Worm (Caenorhabditis elegans) whole organism, young adult: ENCODE results near the gene srp-2.

Source experiments
- B0019.2 ChIP-seq: fragments of 200-800 bp; sonication (Bioruptor generic); conservative IDR thresholded peaks from 2 replicates; pipeline ENCODE4 v1.3.6; 2022; ENCODE audit warnings: missing genetic modification reagents, missing genetic modification characterization, missing compliant biosample characterization
- B0035.1 ChIP-seq: sonication (generic microtip); optimal IDR thresholded peaks from 2 replicates; lab custom pipeline; 2016; ENCODE audit warnings: missing genetic modification characterization, mild to moderate bottlenecking, missing compliant biosample characterization, missing genotype, missing genetic modification reagents
- F33H1.4 ChIP-seq: fragments of 200-800 bp; sonication (Bioruptor generic); IDR thresholded peaks from 2 replicates; pipeline ENCODE4 v1.3.6; 2022; ENCODE audit warnings: missing genetic modification reagents, missing genetic modification characterization, missing compliant biosample characterization
- F49E8.2 ChIP-seq: sonication (generic microtip); optimal IDR thresholded peaks from 3 replicates; lab custom pipeline; 2017; ENCODE audit warnings: missing genetic modification characterization, mild to moderate bottlenecking, missing compliant biosample characterization, antibody characterized with exemption, moderate library complexity; ENCODE audit not compliant: insufficient read depth
- F57C9.4 ChIP-seq: sonication (generic microtip); optimal IDR thresholded peaks from 2 replicates; lab custom pipeline; 2017; ENCODE audit warnings: mild to moderate bottlenecking, missing genetic modification characterization, missing compliant biosample characterization
- K12H6.12 ChIP-seq: fragments of 200-800 bp; sonication (Bioruptor generic); optimal IDR thresholded peaks from 2 replicates; lab custom pipeline; 2018; ENCODE audit warnings: mild to moderate bottlenecking, missing genetic modification characterization, missing compliant biosample characterization
- Y53G8AR.9 ChIP-seq: fragments of 200-800 bp; sonication (Bioruptor generic); conservative IDR thresholded peaks from 2 replicates; pipeline ENCODE4 v1.3.6; 2022; ENCODE audit warnings: missing genetic modification reagents, missing genetic modification characterization, missing compliant biosample characterization
- Y56A3A.18 ChIP-seq: fragments of 200-800 bp; sonication (Bioruptor generic); IDR thresholded peaks from 2 replicates; pipeline ENCODE4 v1.3.6; 2022; ENCODE audit warnings: missing genetic modification reagents, missing genetic modification characterization, missing compliant biosample characterization
- Y79H2A.3 ChIP-seq: fragments of 200-800 bp; sonication (Bioruptor generic); conservative IDR thresholded peaks from 2 replicates; pipeline ENCODE4 v1.3.6; 2022; ENCODE audit warnings: missing genetic modification reagents, missing genetic modification characterization, missing compliant biosample characterization
- Y95B8A.8 ChIP-seq: fragments of 200-800 bp; sonication (Bioruptor generic); IDR thresholded peaks from 2 replicates; pipeline ENCODE4 v1.3.6; 2022; ENCODE audit warnings: missing genetic modification reagents, missing genetic modification characterization, missing compliant biosample characterization
- ZK185.1 ChIP-seq: sonication (generic microtip); optimal IDR thresholded peaks from 2 replicates; lab custom pipeline; 2016; ENCODE audit warnings: mild to moderate bottlenecking, missing genetic modification characterization, missing compliant biosample characterization; ENCODE audit not compliant: poor library complexity, severe bottlenecking
- aptf-2 ChIP-seq: fragments of 200-800 bp; sonication (Bioruptor generic); conservative IDR thresholded peaks from 2 replicates; pipeline ENCODE4 v1.3.6; 2022; ENCODE audit warnings: missing genetic modification reagents, missing genetic modification characterization, missing compliant biosample characterization
- aptf-3 ChIP-seq: fragments of 200-800 bp; sonication (Bioruptor generic); IDR thresholded peaks from 2 replicates; pipeline ENCODE4 v1.3.6; 2022; ENCODE audit warnings: missing genetic modification characterization, missing compliant biosample characterization
- atf-7 ChIP-seq: sonication (generic microtip); optimal IDR thresholded peaks from 2 replicates; lab custom pipeline; 2017; ENCODE audit warnings: mild to moderate bottlenecking, missing genetic modification characterization, missing compliant biosample characterization
- attf-3 ChIP-seq: fragments of 200-800 bp; sonication (Bioruptor generic); conservative IDR thresholded peaks from 2 replicates; pipeline ENCODE4 v1.3.6; 2022; ENCODE audit warnings: missing genetic modification reagents, missing genetic modification characterization, missing compliant biosample characterization
- ccch-3 ChIP-seq: fragments of 200-800 bp; sonication (Bioruptor generic); optimal IDR thresholded peaks from 2 replicates; lab custom pipeline; 2018; ENCODE audit warnings: mild to moderate bottlenecking, missing genetic modification characterization, missing compliant biosample characterization
- ceh-79 ChIP-seq: sonication (generic microtip); optimal IDR thresholded peaks from 2 replicates; lab custom pipeline; 2017; ENCODE audit warnings: mild to moderate bottlenecking, missing genetic modification characterization, missing compliant biosample characterization
- chd-7 ChIP-seq: sonication (generic microtip); optimal IDR thresholded peaks from 2 replicates; lab custom pipeline; 2016; ENCODE audit warnings: mild to moderate bottlenecking, missing genetic modification characterization, moderate library complexity, missing compliant biosample characterization
- die-1 ChIP-seq: sonication (generic microtip); optimal IDR thresholded peaks from 2 replicates; lab custom pipeline; 2016; ENCODE audit warnings: missing genotype, mild to moderate bottlenecking, missing genetic modification characterization, missing compliant biosample characterization
- egl-18 ChIP-seq: fragments of 200-800 bp; sonication (Bioruptor generic); IDR thresholded peaks from 2 replicates; pipeline ENCODE4 v1.3.6; 2022; ENCODE audit warnings: missing genetic modification reagents, missing genetic modification characterization, missing compliant biosample characterization
- egl-44 ChIP-seq: fragments of 200-800 bp; sonication (Bioruptor generic); IDR thresholded peaks from 2 replicates; pipeline ENCODE4 v1.3.6; 2022; ENCODE audit warnings: missing genetic modification reagents, missing genetic modification characterization, missing compliant biosample characterization
- gei-17 ChIP-seq: fragments of 200-800 bp; sonication (Bioruptor generic); optimal IDR thresholded peaks from 2 replicates; lab custom pipeline; 2018; ENCODE audit warnings: mild to moderate bottlenecking, missing genetic modification characterization, missing compliant biosample characterization
- hlh-12 ChIP-seq: sonication (generic microtip); optimal IDR thresholded peaks from 2 replicates; lab custom pipeline; 2016; ENCODE audit warnings: missing genetic modification characterization, missing compliant biosample characterization
- hmg-20 ChIP-seq: fragments of 200-800 bp; sonication (Bioruptor generic); IDR thresholded peaks from 2 replicates; pipeline ENCODE4 v1.3.6; 2022; ENCODE audit warnings: missing genetic modification reagents, missing genetic modification characterization, missing compliant biosample characterization
- hsf-1 ChIP-seq: fragments of 200-800 bp; sonication (Bioruptor generic); IDR thresholded peaks from 2 replicates; pipeline ENCODE4 v1.3.6; 2022; ENCODE audit warnings: missing genetic modification reagents, missing genetic modification characterization, missing compliant biosample characterization
- lag-1 ChIP-seq: fragments of 200-800 bp; sonication (Bioruptor generic); IDR thresholded peaks from 2 replicates; pipeline ENCODE4 v1.3.6; 2022; ENCODE audit warnings: missing genetic modification reagents, missing genetic modification characterization, missing compliant biosample characterization
- lin-40 ChIP-seq: sonication (generic microtip); optimal IDR thresholded peaks from 2 replicates; lab custom pipeline; 2016; ENCODE audit warnings: missing genetic modification characterization, mild to moderate bottlenecking, missing compliant biosample characterization, missing genotype, missing genetic modification reagents
- lir-1 ChIP-seq: fragments of 200-800 bp; sonication (Bioruptor generic); conservative IDR thresholded peaks from 2 replicates; pipeline ENCODE4 v1.3.6; 2022; ENCODE audit warnings: missing genetic modification reagents, missing genetic modification characterization, missing compliant biosample characterization
- mcd-1 ChIP-seq: fragments of 200-800 bp; sonication (Bioruptor generic); IDR thresholded peaks from 2 replicates; pipeline ENCODE4 v1.3.6; 2022; ENCODE audit warnings: missing genetic modification reagents, missing genetic modification characterization, missing compliant biosample characterization
- nhr-80 ChIP-seq: sonication (generic microtip); optimal IDR thresholded peaks from 2 replicates; lab custom pipeline; 2016; ENCODE audit warnings: missing genetic modification characterization, missing compliant biosample characterization
- pbrm-1 ChIP-seq: fragments of 200-800 bp; sonication (Bioruptor generic); IDR thresholded peaks from 2 replicates; pipeline ENCODE4 v1.3.6; 2022; ENCODE audit warnings: missing genetic modification reagents, missing genetic modification characterization, missing compliant biosample characterization
- rec-8 ChIP-seq, 2 experiments: sonication (generic microtip); optimal IDR thresholded peaks; 2 replicates each; lab custom pipeline; 2016; ENCODE audit warnings: mild to moderate bottlenecking in 2 of 2, missing genetic modification characterization in 2 of 2, missing genetic modification reagents in 2 of 2, missing genotype in 2 of 2, missing biosample characterization in 1 of 2, missing compliant biosample characterization in 1 of 2, moderate library complexity in 1 of 2
- sea-2 ChIP-seq: fragments of 200-800 bp; sonication (Bioruptor generic); IDR thresholded peaks from 2 replicates; pipeline ENCODE4 v1.3.6; 2022; ENCODE audit warnings: missing genetic modification characterization, missing compliant biosample characterization
- tbx-9 ChIP-seq: sonication (generic microtip); optimal IDR thresholded peaks from 2 replicates; lab custom pipeline; 2016; ENCODE audit warnings: borderline replicate concordance, missing genetic modification characterization, inconsistent platforms, missing compliant biosample characterization
- unc-62 ChIP-seq: fragments of 150-350 bp; optimal IDR thresholded peaks from 2 replicates; lab custom pipeline; 2014; ENCODE audit warnings: missing biosample characterization, missing genetic modification reagents, missing genetic modification characterization
- ztf-25 ChIP-seq: fragments of 200-800 bp; sonication (Bioruptor generic); IDR thresholded peaks from 2 replicates; pipeline ENCODE4 v1.3.6; 2022; ENCODE audit warnings: missing genetic modification reagents, missing genetic modification characterization, missing compliant biosample characterization
- ztf-28 ChIP-seq: fragments of 200-800 bp; sonication (Bioruptor generic); IDR thresholded peaks from 2 replicates; pipeline ENCODE4 v1.3.6; 2022; ENCODE audit warnings: missing genetic modification reagents, missing genetic modification characterization, missing compliant biosample characterization

Gene srp-2

DNA sequence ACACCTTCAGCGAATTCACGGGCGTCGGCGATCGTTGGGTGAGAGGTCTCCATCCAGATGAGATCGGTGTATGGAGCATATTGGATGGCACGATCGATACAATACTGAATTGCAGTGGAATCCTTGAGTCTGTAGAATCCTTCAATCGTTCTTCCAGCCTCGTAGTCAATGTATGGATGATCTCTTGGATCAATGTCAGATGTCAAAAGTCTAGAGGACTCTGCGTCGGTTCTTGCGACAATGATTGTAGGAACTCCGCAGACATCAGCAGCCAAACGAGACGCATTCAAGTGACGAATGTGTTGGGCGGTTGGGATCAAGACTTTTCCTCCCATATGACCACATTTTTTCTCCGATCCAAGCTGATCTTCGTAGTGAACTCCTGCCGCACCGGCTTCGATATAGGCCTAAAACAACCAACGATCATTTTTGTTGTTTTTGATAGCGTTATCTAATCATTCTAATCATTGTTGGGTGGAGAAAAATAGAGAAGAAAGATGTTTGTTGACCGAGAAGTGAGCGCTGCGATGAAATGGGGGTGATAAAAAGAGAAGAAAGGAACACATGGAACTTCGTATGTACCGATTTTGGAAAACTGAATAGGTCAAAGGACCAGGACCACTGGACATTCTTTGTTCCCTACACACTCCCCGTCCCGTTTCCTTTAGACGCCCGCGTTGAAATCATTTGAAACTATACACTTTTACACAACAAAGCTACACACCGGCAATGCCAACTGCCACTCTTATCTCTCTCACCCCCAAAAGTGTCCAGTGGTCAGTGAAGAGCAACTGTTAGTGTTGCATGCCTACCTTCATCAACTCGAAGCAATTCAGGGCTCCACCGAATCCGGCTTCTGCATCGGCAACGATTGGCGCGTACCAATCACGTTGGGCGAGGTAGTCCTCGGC, 35.6 kb upstream of the srp-2 start (continued):
- TF ChIP-seq unc-62 (GFP tag; lab: Kevin White, UChicago) = no peak
- TF ChIP-seq Y56A3A.18 (GFP tag; lab: Robert Waterston, UW) = peak; percentile 41; the same call in 1 of the 2 replicates
- TF ChIP-seq egl-44 (GFP tag; lab: Robert Waterston, UW) = no peak
- TF ChIP-seq attf-3 = no peak; the same call in 1 of the 2 replicates
- no peak for TF ChIP-seq ZK185.1 (tag; lab: Kevin White, UChicago)
- TF ChIP-seq lag-1 (GFP tag; lab: Robert Waterston, UW) = no peak
- 0 out of 2 replicates have a peak, but pooled peaks have one; percentile 10 for TF ChIP-seq ztf-28
- TF ChIP-seq hsf-1 (GFP tag; lab: Robert Waterston, UW) = no peak
- no peak for TF ChIP-seq ceh-79 (tag; lab: Kevin White, UChicago)
- TF ChIP-seq Y79H2A.3 (GFP tag; lab: Robert Waterston, UW) = no peak
- TF ChIP-seq hlh-12 (tag; lab: Kevin White, UChicago) = no peak
- TF ChIP-seq Y95B8A.8 (GFP tag; lab: Robert Waterston, UW) = peak; percentile 18; the same call in 1 of the 2 replicates
- no peak for TF ChIP-seq lir-1 (GFP tag; lab: Robert Waterston, UW)
- TF ChIP-seq ccch-3 (GFP tag; lab: Kevin White, UChicago) = no peak
- TF ChIP-seq rec-8 (tag; optimal IDR thresholded peaks at IDR 0.05; lab: Kevin White, UChicago) = no peak
- TF ChIP-seq lin-40 (tag; lab: Kevin White, UChicago) = no peak
- no peak for TF ChIP-seq pbrm-1
- TF ChIP-seq K12H6.12 (tag; lab: Kevin White, UChicago) = peak; percentile 1
- TF ChIP-seq gei-17 (GFP tag; lab: Kevin White, UChicago) = no peak
- TF ChIP-seq B0019.2 = no peak
- no peak for TF ChIP-seq die-1 (tag; lab: Kevin White, UChicago)
- peak; percentile 35; the same call in 1 of the 2 replicates for TF ChIP-seq Y53G8AR.9 (GFP tag; lab: Robert Waterston, UW)
- TF ChIP-seq aptf-2 (GFP tag; lab: Robert Waterston, UW) = no peak
- no peak for TF ChIP-seq atf-7 (tag; lab: Kevin White, UChicago)
- TF ChIP-seq aptf-3 (GFP tag; lab: Robert Waterston, UW) = no peak
- no peak for TF ChIP-seq ztf-25
- no peak; the same call in 1 of the 2 replicates for TF ChIP-seq hmg-20 (GFP tag; lab: Robert Waterston, UW)
- TF ChIP-seq sea-2 = no peak
- TF ChIP-seq F49E8.2 (tag; lab: Kevin White, UChicago) = no peak
- TF ChIP-seq F57C9.4 = no peak
- TF ChIP-seq mcd-1 (GFP tag; lab: Robert Waterston, UW) = no peak
- no peak for TF ChIP-seq B0035.1
- TF ChIP-seq nhr-80 (tag; lab: Kevin White, UChicago) = peak; percentile 29
- TF ChIP-seq F33H1.4 (GFP tag; lab: Robert Waterston, UW) = no peak
- TF ChIP-seq egl-18 (GFP tag; lab: Robert Waterston, UW) = no peak
- TF ChIP-seq tbx-9 (tag; lab: Kevin White, UChicago) = no peak
- TF ChIP-seq chd-7 (tag; lab: Kevin White, UChicago) = no peak
